Fruit fly (Drosophila melanogaster) whole organism, adult: ENCODE results near the gene CG43342.

Source experiments
- CG33017 ChIP-seq: fragments of 200-800 bp; sonication (Bioruptor generic); optimal IDR thresholded peaks from 2 replicates; lab custom pipeline; 2018; ENCODE audit warnings: missing biosample characterization, mild to moderate bottlenecking, missing genetic modification characterization, moderate library complexity
- CG5204 ChIP-seq: fragments of 200-800 bp; sonication (Bioruptor generic); optimal IDR thresholded peaks from 2 replicates; lab custom pipeline; 2016; ENCODE audit warnings: missing biosample characterization, missing genetic modification characterization
- Clk ChIP-seq: fragments of 200-800 bp; sonication (Bioruptor generic); optimal IDR thresholded peaks from 2 replicates; lab custom pipeline; 2017; ENCODE audit warnings: missing biosample characterization, missing genetic modification characterization
- tj ChIP-seq: fragments of 200-800 bp; sonication (Bioruptor generic); optimal IDR thresholded peaks from 3 replicates; lab custom pipeline; 2017; ENCODE audit warnings: missing biosample characterization, mild to moderate bottlenecking, missing genetic modification characterization, moderate library complexity

- no peak for TF ChIP-seq CG5204 (GFP tag; lab: Kevin White, UChicago)
- peak; percentile 78 for TF ChIP-seq tj (GFP tag; lab: Kevin White, UChicago)
- peak; percentile 90 for TF ChIP-seq CG33017 (tag; lab: Kevin White, UChicago)
- peak; percentile 90 for TF ChIP-seq Clk (GFP tag; lab: Kevin White, UChicago)
Measured at dm6 chr3R:22362218-22362907, 18.8 kb upstream of the CG43342 start, which contains the start of the genes JMJD6, CG7071 and Muted.
